Fruit fly (Drosophila melanogaster) whole organism, prepupa: ENCODE measurements around the gene CG3655.

ENCODE experiments used
- CG10631 ChIP-seq: fragments of 200-800 bp; sonication (Bioruptor generic); optimal IDR thresholded peaks from 2 replicates; lab custom pipeline; 2016; ENCODE audit warnings: missing biosample characterization, missing genetic modification characterization
- CG10669 ChIP-seq: fragments of 200-800 bp; sonication (Bioruptor generic); optimal IDR thresholded peaks from 3 replicates; lab custom pipeline; 2018; ENCODE audit warnings: missing biosample characterization, mild to moderate bottlenecking, missing genetic modification characterization, moderate library complexity
- CG11902 ChIP-seq: fragments of 200-800 bp; sonication (Bioruptor generic); optimal IDR thresholded peaks from 3 replicates; lab custom pipeline; 2016; ENCODE audit warnings: missing biosample characterization, missing genetic modification characterization
- CG15336 ChIP-seq: fragments of 200-800 bp; sonication (Bioruptor generic); IDR thresholded peaks from 2 replicates; pipeline ENCODE4 v1.3.6; 2022; ENCODE audit warnings: missing biosample characterization, missing genetic modification characterization
- CG16779 ChIP-seq: fragments of 200-800 bp; sonication (Bioruptor generic); optimal IDR thresholded peaks from 3 replicates; lab custom pipeline; 2017; ENCODE audit warnings: missing biosample characterization, mild to moderate bottlenecking, missing genetic modification characterization
- CG31627 ChIP-seq: fragments of 200-800 bp; sonication (Bioruptor generic); optimal IDR thresholded peaks from 3 replicates; lab custom pipeline; 2016; ENCODE audit warnings: missing biosample characterization, missing genetic modification characterization
- CG32006 ChIP-seq: fragments of 200-800 bp; sonication (Bioruptor generic); optimal IDR thresholded peaks from 3 replicates; lab custom pipeline; 2017; ENCODE audit warnings: missing biosample characterization, mild to moderate bottlenecking, missing genetic modification characterization
- CG3919 ChIP-seq: fragments of 200-800 bp; sonication (Bioruptor generic); optimal IDR thresholded peaks from 3 replicates; lab custom pipeline; 2016; ENCODE audit warnings: missing biosample characterization, missing genetic modification characterization
- CG4318 ChIP-seq: fragments of 200-800 bp; sonication (Bioruptor generic); optimal IDR thresholded peaks from 3 replicates; lab custom pipeline; 2017; ENCODE audit warnings: missing biosample characterization, mild to moderate bottlenecking, missing genetic modification characterization
- CG6163 ChIP-seq: fragments of 200-800 bp; sonication (Bioruptor generic); IDR thresholded peaks from 3 replicates; pipeline ENCODE4 v1.3.6; 2022; ENCODE audit warnings: missing biosample characterization, missing genetic modification characterization
- CG6276 ChIP-seq: fragments of 200-800 bp; sonication (Bioruptor generic); optimal IDR thresholded peaks from 2 replicates; lab custom pipeline; 2017; ENCODE audit warnings: missing biosample characterization, mild to moderate bottlenecking, missing genetic modification characterization
- CG6792 ChIP-seq: fragments of 200-800 bp; sonication (Bioruptor generic); optimal IDR thresholded peaks from 3 replicates; lab custom pipeline; 2016; ENCODE audit warnings: missing biosample characterization, missing genetic modification characterization
- CG7368 ChIP-seq: fragments of 200-800 bp; sonication (Bioruptor generic); optimal IDR thresholded peaks from 3 replicates; lab custom pipeline; 2016; ENCODE audit warnings: missing biosample characterization, missing genetic modification characterization
- CG8119 ChIP-seq: fragments of 200-800 bp; sonication (Bioruptor generic); IDR thresholded peaks from 3 replicates; pipeline ENCODE4 v1.3.6; 2022; ENCODE audit warnings: missing biosample characterization, missing genetic modification characterization
- CG8632 ChIP-seq: fragments of 200-800 bp; sonication (Bioruptor generic); optimal IDR thresholded peaks from 3 replicates; lab custom pipeline; 2016; ENCODE audit warnings: missing biosample characterization, missing genetic modification characterization
- CG9139 ChIP-seq: fragments of 200-800 bp; sonication (Bioruptor generic); optimal IDR thresholded peaks from 3 replicates; lab custom pipeline; 2017; ENCODE audit warnings: missing biosample characterization, mild to moderate bottlenecking, missing genetic modification characterization
- Eip75B ChIP-seq: fragments of 200-800 bp; sonication (Bioruptor generic); optimal IDR thresholded peaks from 3 replicates; lab custom pipeline; 2016; ENCODE audit warnings: missing biosample characterization, missing genetic modification characterization
- Eip78C ChIP-seq: fragments of 200-800 bp; sonication (Bioruptor generic); peaks from one replicate; lab custom pipeline; 2016; ENCODE audit warnings: missing biosample characterization, missing genetic modification characterization
- Ets21C ChIP-seq: fragments of 200-800 bp; sonication (Bioruptor generic); optimal IDR thresholded peaks from 3 replicates; lab custom pipeline; 2016; ENCODE audit warnings: missing biosample characterization, missing genetic modification characterization
- Ets96B ChIP-seq: fragments of 200-800 bp; optimal IDR thresholded peaks from 2 replicates; lab custom pipeline; 2019; ENCODE audit warnings: missing biosample characterization, mild to moderate bottlenecking, missing genetic modification characterization, moderate library complexity
- Hr4 ChIP-seq: fragments of 200-800 bp; sonication (Bioruptor generic); optimal IDR thresholded peaks from 3 replicates; lab custom pipeline; 2016; ENCODE audit warnings: missing biosample characterization, missing genetic modification characterization
- Lpt ChIP-seq: fragments of 200-800 bp; sonication (Bioruptor generic); optimal IDR thresholded peaks from 3 replicates; lab custom pipeline; 2016; ENCODE audit warnings: missing biosample characterization, missing genetic modification characterization
- Met ChIP-seq: fragments of 200-800 bp; sonication (Bioruptor generic); optimal IDR thresholded peaks from 3 replicates; lab custom pipeline; 2016; ENCODE audit warnings: missing biosample characterization, missing genetic modification characterization
- OdsH ChIP-seq: fragments of 200-800 bp; sonication (Bioruptor generic); optimal IDR thresholded peaks from 3 replicates; lab custom pipeline; 2016; ENCODE audit warnings: missing biosample characterization, missing genetic modification characterization
- Sox102F ChIP-seq: fragments of 200-800 bp; sonication (Bioruptor generic); optimal IDR thresholded peaks from 2 replicates; lab custom pipeline; 2016; ENCODE audit warnings: missing biosample characterization, mild to moderate bottlenecking, missing genetic modification characterization
- Sox14 ChIP-seq: fragments of 200-800 bp; sonication (Bioruptor generic); optimal IDR thresholded peaks from 3 replicates; lab custom pipeline; 2016; ENCODE audit warnings: missing biosample characterization, missing genetic modification characterization
- Sox15 ChIP-seq: fragments of 200-800 bp; sonication (Bioruptor generic); optimal IDR thresholded peaks from 3 replicates; lab custom pipeline; 2016; ENCODE audit warnings: missing biosample characterization, missing genetic modification characterization
- achi ChIP-seq: fragments of 200-800 bp; sonication (Bioruptor generic); optimal IDR thresholded peaks from 3 replicates; lab custom pipeline; 2016; ENCODE audit warnings: missing biosample characterization, missing genetic modification characterization
- acj6 ChIP-seq: fragments of 200-800 bp; sonication (Bioruptor generic); optimal IDR thresholded peaks from 3 replicates; lab custom pipeline; 2016; ENCODE audit warnings: missing biosample characterization, missing genetic modification characterization
- dac ChIP-seq: fragments of 200-800 bp; sonication (Bioruptor generic); optimal IDR thresholded peaks from 2 replicates; lab custom pipeline; 2017; ENCODE audit warnings: missing biosample characterization, mild to moderate bottlenecking, missing genetic modification characterization
- esn ChIP-seq: fragments of 200-800 bp; sonication (Bioruptor generic); optimal IDR thresholded peaks from 2 replicates; lab custom pipeline; 2016; ENCODE audit warnings: missing biosample characterization, mild to moderate bottlenecking, missing genetic modification characterization, moderate library complexity
- fd59A ChIP-seq: fragments of 200-800 bp; sonication (Bioruptor generic); optimal IDR thresholded peaks from 2 replicates; lab custom pipeline; 2017; ENCODE audit warnings: missing biosample characterization, mild to moderate bottlenecking, missing genetic modification characterization, missing genetic modification reagents
- fkh ChIP-seq: fragments of 200-800 bp; sonication (Bioruptor generic); optimal IDR thresholded peaks from 3 replicates; lab custom pipeline; 2017; ENCODE audit warnings: missing biosample characterization, mild to moderate bottlenecking, missing genetic modification characterization, moderate library complexity
- net ChIP-seq: fragments of 200-800 bp; sonication (Bioruptor generic); optimal IDR thresholded peaks from 3 replicates; lab custom pipeline; 2016; ENCODE audit warnings: missing biosample characterization, missing genetic modification characterization
- pdm3 ChIP-seq: fragments of 200-800 bp; sonication (Bioruptor generic); optimal IDR thresholded peaks from 3 replicates; lab custom pipeline; 2016; ENCODE audit warnings: missing biosample characterization, missing genetic modification characterization
- salr ChIP-seq, 2 experiments: fragments of 200-800 bp; sonication (Bioruptor generic); optimal IDR thresholded peaks; 3 replicates each; lab custom pipeline; 2016 to 2018; ENCODE audit warnings: missing biosample characterization in 2 of 2, missing genetic modification characterization in 2 of 2, mild to moderate bottlenecking in 1 of 2
- ss ChIP-seq, 2 experiments: fragments of 200-800 bp; sonication (Bioruptor generic); optimal IDR thresholded peaks; 2 replicates in 1 of 2; 3 replicates in 1 of 2; lab custom pipeline; 2017 to 2018; ENCODE audit warnings: mild to moderate bottlenecking in 2 of 2, missing biosample characterization in 2 of 2, missing genetic modification characterization in 2 of 2, moderate library complexity in 1 of 2
- svp ChIP-seq: fragments of 200-800 bp; sonication (Bioruptor generic); peaks from one replicate; lab custom pipeline; 2016; ENCODE audit warnings: missing biosample characterization, missing genetic modification characterization
- topi ChIP-seq: fragments of 200-800 bp; sonication (Bioruptor generic); optimal IDR thresholded peaks from 3 replicates; lab custom pipeline; 2016; ENCODE audit warnings: missing biosample characterization, missing genetic modification characterization

Gene CG3655

dm6 chrX:1099643-1100042 is 35.1 kb downstream of the CG3655 start:
- TF ChIP-seq CG11902 (GFP tag; lab: Kevin White, UChicago) (peak; percentile 11), Eip75B (GFP tag; lab: Kevin White, UChicago) (peak; percentile 0), Met (GFP tag; lab: Kevin White, UChicago) (no peak), CG7368 (GFP tag; lab: Kevin White, UChicago) (no peak), CG3919 (peak; percentile 10), ss (GFP tag; optimal IDR thresholded peaks at IDR 0.05; lab: Kevin White, UChicago) (peak in 1 of 2 experiments; percentile 25), topi (GFP tag; lab: Kevin White, UChicago) (peak; percentile 14), Eip78C (GFP tag; lab: Kevin White, UChicago) (peak; percentile 53)
- TF ChIP-seq, all 60 proteins: peak for 6

- TF ChIP-seq Hr4 (GFP tag; lab: Kevin White, UChicago): no peak
- TF ChIP-seq fkh: no peak
- no peak for TF ChIP-seq Sox102F (GFP tag; lab: Kevin White, UChicago)
Observed at dm6 chrX:1094364-1094763, 40.3 kb downstream of the CG3655 start.

dm6 chrX:1090408-1090807 is 44.3 kb downstream of the CG3655 start:
- TF ChIP-seq CG6792 (GFP tag; lab: Kevin White, UChicago) (no peak), CG16779 (tag; lab: Kevin White, UChicago) (peak; percentile 1), Met (GFP tag; lab: Kevin White, UChicago) (peak; percentile 18), CG7368 (GFP tag; lab: Kevin White, UChicago) (peak; percentile 3), ss (GFP tag; optimal IDR thresholded peaks at IDR 0.05; lab: Kevin White, UChicago) (peak; percentile 9 to 35), pdm3 (GFP tag; lab: Kevin White, UChicago) (peak; percentile 45), Lpt (GFP tag; lab: Kevin White, UChicago) (peak; percentile 15), CG32006 (GFP tag; lab: Kevin White, UChicago) (peak; percentile 71), CG4318 (GFP tag; lab: Kevin White, UChicago) (peak; percentile 30), esn (GFP tag; lab: Kevin White, UChicago) (peak; percentile 5), OdsH (peak; percentile 29), fd59A (GFP tag; lab: Kevin White, UChicago) (peak; percentile 5), CG3919 (peak; percentile 19), CG6163 (GFP tag; lab: Robert Waterston, UW) (no peak), CG10669 (GFP tag; lab: Kevin White, UChicago) (peak; percentile 13), Ets96B (tag; lab: Kevin White, UChicago) (no peak), Hr4 (GFP tag; lab: Kevin White, UChicago) (peak; percentile 43), Sox14 (GFP tag; lab: Kevin White, UChicago) (peak; percentile 13), Eip78C (GFP tag; lab: Kevin White, UChicago) (peak; percentile 62), topi (GFP tag; lab: Kevin White, UChicago) (no peak), CG8632 (GFP tag; lab: Kevin White, UChicago) (no peak), CG15336 (peak; percentile 58), achi (GFP tag; lab: Kevin White, UChicago) (peak; percentile 36), Eip75B (GFP tag; lab: Kevin White, UChicago) (peak; percentile 12), CG6276 (GFP tag; lab: Kevin White, UChicago) (peak; percentile 48), svp (GFP tag; lab: Kevin White, UChicago) (peak; percentile 63), CG9139 (GFP tag; lab: Kevin White, UChicago) (no peak), salr (GFP tag; optimal IDR thresholded peaks at IDR 0.05; lab: Kevin White, UChicago) (peak in 1 of 2 experiments; percentile 47), CG10631 (GFP tag; lab: Kevin White, UChicago) (peak; percentile 14), Ets21C (GFP tag; lab: Kevin White, UChicago) (no peak), net (peak; percentile 18), acj6 (peak; percentile 22), CG8119 (peak; percentile 46; the same call in 2 of the 3 replicates), dac (peak; percentile 41), CG31627 (GFP tag; lab: Kevin White, UChicago) (peak; percentile 1), Sox15 (GFP tag; lab: Kevin White, UChicago) (no peak)
- TF ChIP-seq, all 60 proteins: peak for 28
